Worm (Caenorhabditis elegans) whole organism, late embryonic: Measurements from ENCODE around the gene T12B3.3.
"Not testable (repeated sequence)": the region's sequence is repeated elsewhere in the genome, so short reads cannot be mapped to it uniquely, and the experiment has no call there.

Experiments
- K09A11.1 ChIP-seq: sonication (generic microtip); optimal IDR thresholded peaks from 2 replicates; lab custom pipeline; 2017; ENCODE audit warnings: antibody characterized with exemption, mild to moderate bottlenecking, missing genetic modification characterization, missing compliant biosample characterization; ENCODE audit not compliant: insufficient read depth
- Y22D7AL.16 ChIP-seq: sonication (generic microtip); optimal IDR thresholded peaks from 2 replicates; lab custom pipeline; 2016; ENCODE audit warnings: missing genetic modification characterization, missing compliant biosample characterization
- ahr-1 ChIP-seq: sonication (generic microtip); optimal IDR thresholded peaks from 2 replicates; lab custom pipeline; 2016; ENCODE audit warnings: missing genetic modification characterization, missing compliant biosample characterization
- ceh-14 ChIP-seq: sonication (generic microtip); optimal IDR thresholded peaks from 2 replicates; lab custom pipeline; 2016; ENCODE audit warnings: missing genotype, missing genetic modification characterization, missing compliant biosample characterization
- ceh-2 ChIP-seq: sonication (generic microtip); optimal IDR thresholded peaks from 2 replicates; lab custom pipeline; 2016; ENCODE audit warnings: missing genotype, missing genetic modification characterization, missing compliant biosample characterization
- ceh-22 ChIP-seq: sonication (generic microtip); optimal IDR thresholded peaks from 2 replicates; lab custom pipeline; 2017; ENCODE audit warnings: missing biosample characterization, missing genetic modification characterization
- ceh-24 ChIP-seq: sonication (generic microtip); optimal IDR thresholded peaks from 2 replicates; lab custom pipeline; 2016; ENCODE audit warnings: mild to moderate bottlenecking, missing genetic modification characterization, missing compliant biosample characterization
- ceh-30 ChIP-seq: fragments of 150-350 bp; optimal IDR thresholded peaks from 2 replicates; lab custom pipeline; 2014; ENCODE audit warnings: missing biosample characterization, missing genetic modification characterization
- ceh-31 ChIP-seq: sonication (generic microtip); optimal IDR thresholded peaks from 2 replicates; lab custom pipeline; 2016; ENCODE audit warnings: missing genetic modification characterization, missing compliant biosample characterization
- ceh-48 ChIP-seq: sonication (generic microtip); optimal IDR thresholded peaks from 2 replicates; lab custom pipeline; 2016; ENCODE audit warnings: missing genetic modification characterization, inconsistent platforms, missing compliant biosample characterization
- ceh-9 ChIP-seq: sonication (generic microtip); optimal IDR thresholded peaks from 2 replicates; lab custom pipeline; 2016; ENCODE audit warnings: mild to moderate bottlenecking, missing genetic modification characterization, inconsistent platforms, missing compliant biosample characterization
- che-1 ChIP-seq: sonication (generic microtip); optimal IDR thresholded peaks from 2 replicates; lab custom pipeline; 2016; ENCODE audit warnings: mild to moderate bottlenecking, missing genetic modification characterization, missing compliant biosample characterization
- dmd-4 ChIP-seq: sonication (generic microtip); optimal IDR thresholded peaks from 2 replicates; lab custom pipeline; 2016; ENCODE audit warnings: borderline replicate concordance, missing genetic modification characterization, missing compliant biosample characterization
- elt-4 ChIP-seq: sonication (generic microtip); optimal IDR thresholded peaks from 2 replicates; lab custom pipeline; 2016; ENCODE audit warnings: missing genetic modification characterization, missing compliant biosample characterization
- ets-4 ChIP-seq: sonication (generic microtip); optimal IDR thresholded peaks from 2 replicates; lab custom pipeline; 2016; ENCODE audit warnings: missing genetic modification characterization, missing compliant biosample characterization
- hlh-13 ChIP-seq: fragments of 200-800 bp; sonication (Bioruptor generic); optimal IDR thresholded peaks from 2 replicates; lab custom pipeline; 2018; ENCODE audit warnings: mild to moderate bottlenecking, missing genetic modification characterization, missing compliant biosample characterization
- hlh-6 ChIP-seq: sonication (generic microtip); optimal IDR thresholded peaks from 2 replicates; lab custom pipeline; 2016; ENCODE audit warnings: missing genotype, missing genetic modification characterization, missing compliant biosample characterization
- hlh-8 ChIP-seq: sonication (generic microtip); optimal IDR thresholded peaks from 2 replicates; lab custom pipeline; 2016; ENCODE audit warnings: missing genotype, missing genetic modification characterization, missing compliant biosample characterization
- lim-6 ChIP-seq: sonication (generic microtip); optimal IDR thresholded peaks from 2 replicates; lab custom pipeline; 2016; ENCODE audit warnings: missing genetic modification characterization, missing compliant biosample characterization
- madf-2 ChIP-seq: sonication (generic microtip); optimal IDR thresholded peaks from 2 replicates; lab custom pipeline; 2017; ENCODE audit warnings: missing genetic modification characterization, missing compliant biosample characterization
- mec-3 ChIP-seq: sonication (generic microtip); optimal IDR thresholded peaks from 2 replicates; lab custom pipeline; 2016; ENCODE audit warnings: borderline replicate concordance, missing genetic modification characterization, missing compliant biosample characterization
- nfya-1 ChIP-seq: sonication (generic microtip); optimal IDR thresholded peaks from 2 replicates; lab custom pipeline; 2017; ENCODE audit warnings: missing genetic modification characterization, mild to moderate bottlenecking, missing compliant biosample characterization, antibody characterized with exemption, moderate library complexity
- nhr-11 ChIP-seq: fragments of 150-350 bp; optimal IDR thresholded peaks from 2 replicates; lab custom pipeline; 2014; ENCODE audit warnings: missing biosample characterization, missing genetic modification characterization
- odd-2 ChIP-seq: sonication (generic microtip); optimal IDR thresholded peaks from 2 replicates; lab custom pipeline; 2017; ENCODE audit warnings: antibody characterized with exemption, mild to moderate bottlenecking, missing genetic modification characterization, missing compliant biosample characterization
- pha-4 ChIP-seq: fragments of 150-350 bp; optimal IDR thresholded peaks from 2 replicates; lab custom pipeline; 2018; ENCODE audit warnings: missing biosample characterization, missing genetic modification reagents, missing genetic modification characterization
- pqm-1 ChIP-seq: sonication (generic microtip); optimal IDR thresholded peaks from 2 replicates; lab custom pipeline; 2016; ENCODE audit warnings: missing genetic modification characterization, missing compliant biosample characterization
- pros-1 ChIP-seq: fragments of 150-350 bp; optimal IDR thresholded peaks from 2 replicates; lab custom pipeline; 2014; ENCODE audit warnings: missing biosample characterization, missing genetic modification reagents, missing genetic modification characterization
- sox-4 ChIP-seq: sonication (generic microtip); optimal IDR thresholded peaks from 2 replicates; lab custom pipeline; 2017; ENCODE audit warnings: mild to moderate bottlenecking, missing genetic modification characterization, inconsistent platforms, missing compliant biosample characterization
- tbx-7 ChIP-seq: sonication (generic microtip); optimal IDR thresholded peaks from 2 replicates; lab custom pipeline; 2016; ENCODE audit warnings: missing genotype, missing genetic modification characterization, missing compliant biosample characterization
- ttx-3 ChIP-seq: sonication (generic microtip); optimal IDR thresholded peaks from 2 replicates; lab custom pipeline; 2016; ENCODE audit warnings: missing genetic modification reagents, missing genetic modification characterization, missing compliant biosample characterization
- unc-3 ChIP-seq, 2 experiments: fragments of 200-800 bp in 1 of 2; sonication (Bioruptor generic) in 1 of 2; sonication (generic microtip) in 1 of 2; conservative IDR thresholded peaks in 1 of 2; optimal IDR thresholded peaks in 1 of 2; 2 replicates each; pipeline versions ENCODE4 v1.3.6 to Lab custom; 2016 to 2022; ENCODE audit warnings: missing compliant biosample characterization in 2 of 2, missing genetic modification characterization in 2 of 2, missing genetic modification reagents in 1 of 2
- unc-42 ChIP-seq: sonication (generic microtip); optimal IDR thresholded peaks from 2 replicates; lab custom pipeline; 2016; ENCODE audit warnings: missing genotype, missing genetic modification characterization, missing compliant biosample characterization
- unc-86 ChIP-seq: sonication (generic microtip); optimal IDR thresholded peaks from 2 replicates; lab custom pipeline; 2016; ENCODE audit warnings: missing genetic modification characterization, missing compliant biosample characterization
- ztf-16 ChIP-seq: sonication (generic microtip); optimal IDR thresholded peaks from 2 replicates; lab custom pipeline; 2017; ENCODE audit warnings: missing genetic modification characterization, missing compliant biosample characterization

Gene T12B3.3

DNA sequence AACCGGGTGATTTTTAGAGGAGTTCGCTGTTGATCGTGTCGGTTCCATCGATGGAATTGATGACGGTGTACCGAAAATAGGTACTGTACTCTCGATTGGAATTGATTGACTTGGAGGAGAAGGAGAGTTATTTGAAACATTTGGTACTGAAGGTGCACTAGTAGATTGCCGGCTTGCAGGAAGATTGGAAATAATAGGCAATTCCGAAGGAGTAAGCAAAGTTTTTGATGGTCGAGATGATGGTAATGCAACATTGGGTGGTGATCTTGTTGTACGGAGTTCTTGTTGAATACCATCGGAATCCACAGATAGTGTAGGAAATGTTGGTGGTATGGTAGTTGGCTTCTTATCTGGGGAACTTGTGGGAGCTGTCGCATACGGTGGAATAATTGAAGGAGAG lies 35.9 kb upstream of the T12B3.3 start:
- TF ChIP-seq ceh-31 (no peak), odd-2 (tag; lab: Kevin White, UChicago) (no peak)

ce11 chrIV:7342144-7342543 lies 32.8 kb upstream of the T12B3.3 start:
- TF ChIP-seq elt-4 (tag; lab: Kevin White, UChicago) (no peak), K09A11.1 (tag; lab: Kevin White, UChicago) (no peak), nfya-1 (no peak), dmd-4 (tag; lab: Kevin White, UChicago) (no peak), ceh-9 (tag; lab: Kevin White, UChicago) (no peak), hlh-8 (tag; lab: Kevin White, UChicago) (no peak), ztf-16 (tag; lab: Kevin White, UChicago) (no peak), ceh-48 (tag; lab: Kevin White, UChicago) (no peak), ceh-2 (tag; lab: Kevin White, UChicago) (no peak), ceh-24 (tag; lab: Kevin White, UChicago) (no peak), ets-4 (tag; lab: Kevin White, UChicago) (no peak), ceh-31 (no peak), ceh-22 (no peak), mec-3 (tag; lab: Kevin White, UChicago) (no peak), hlh-13 (no peak), unc-86 (tag; lab: Kevin White, UChicago) (no peak), pros-1 (no peak), unc-3 (GFP tag; conservative IDR thresholded peaks at IDR 0.05; lab: Robert Waterston, UW) (no peak), unc-3 (tag; optimal IDR thresholded peaks at IDR 0.05; lab: Kevin White, UChicago) (no peak), unc-42 (no peak), che-1 (tag; lab: Kevin White, UChicago) (no peak)

- TF ChIP-seq pha-4 (tag; lab: Kevin White, UChicago) (no peak), lim-6 (tag; lab: Kevin White, UChicago) (no peak), unc-86 (tag; lab: Kevin White, UChicago) (no peak), madf-2 (tag; lab: Kevin White, UChicago) (no peak), ceh-14 (tag; lab: Kevin White, UChicago) (no peak), ahr-1 (tag; lab: Kevin White, UChicago) (no peak), ceh-48 (tag; lab: Kevin White, UChicago) (no peak), K09A11.1 (tag; lab: Kevin White, UChicago) (no peak), ttx-3 (no peak), hlh-6 (no peak), ceh-22 (no peak), che-1 (tag; lab: Kevin White, UChicago) (no peak), pqm-1 (tag; lab: Kevin White, UChicago) (no peak), ceh-24 (tag; lab: Kevin White, UChicago) (no peak), Y22D7AL.16 (tag; lab: Kevin White, UChicago) (no peak), sox-4 (tag; lab: Kevin White, UChicago) (no peak)
- TF ChIP-seq, all 69 proteins: peak for 0
Measured at ce11 chrIV:7344020-7344419, 30.9 kb upstream of the T12B3.3 start.

DNA sequence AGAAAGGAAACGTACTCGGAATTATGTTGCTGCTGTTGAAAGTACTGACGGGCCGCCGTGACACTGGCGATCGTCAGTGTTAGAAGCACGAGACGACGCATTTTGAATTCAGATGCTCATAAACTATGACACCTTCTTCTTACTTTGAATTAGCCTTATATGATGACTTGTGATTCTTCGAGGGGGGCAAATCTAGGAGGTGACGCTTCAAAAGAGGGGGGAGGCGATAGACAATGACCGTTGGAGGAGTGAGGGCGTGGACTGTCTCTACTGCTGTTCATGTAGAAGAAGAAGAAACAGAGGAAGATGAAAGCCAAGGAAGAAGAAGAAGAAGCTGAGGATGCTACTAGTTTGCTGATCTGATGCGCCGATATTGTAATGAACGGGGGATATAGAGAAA lies 28.2 kb upstream of the T12B3.3 start, which contains the start of gene daf-42:
Gene daf-42 (minus strand): TSS at position 101 of the 400 bp plus-strand sequence.
- TF ChIP-seq madf-2 (tag; lab: Kevin White, UChicago) (no peak), ztf-16 (tag; lab: Kevin White, UChicago) (no peak), pqm-1 (tag; lab: Kevin White, UChicago) (no peak)

- TF ChIP-seq ceh-30; nhr-11 (tag; lab: Kevin White, UChicago); tbx-7 (tag; lab: Kevin White, UChicago): not testable (repeated sequence)
Measured at ce11 chrIV:7365011-7365410, 9.9 kb upstream of the T12B3.3 start, which contains the start of gene Y40C5A.4. Gene Y40C5A.4 (minus strand): TSS chrIV:7365111.
